Worm (Caenorhabditis elegans): ENCODE measurements around the gene nit-1.

- TF ChIP-seq unc-62 (GFP tag; optimal IDR thresholded peaks at IDR 0.05) = no peak
- TF ChIP-seq ztf-11 (tag; optimal IDR thresholded peaks at IDR 0.05) = no peak
These were observed 34.3 kb downstream of the nit-1 start, which contains the start of gene F37A8.5 for ce11 chrIII:3956293-3956692.
